Fruit fly (Drosophila melanogaster): ENCODE data around the gene CG3598.

The CG3598 gene

DNA sequence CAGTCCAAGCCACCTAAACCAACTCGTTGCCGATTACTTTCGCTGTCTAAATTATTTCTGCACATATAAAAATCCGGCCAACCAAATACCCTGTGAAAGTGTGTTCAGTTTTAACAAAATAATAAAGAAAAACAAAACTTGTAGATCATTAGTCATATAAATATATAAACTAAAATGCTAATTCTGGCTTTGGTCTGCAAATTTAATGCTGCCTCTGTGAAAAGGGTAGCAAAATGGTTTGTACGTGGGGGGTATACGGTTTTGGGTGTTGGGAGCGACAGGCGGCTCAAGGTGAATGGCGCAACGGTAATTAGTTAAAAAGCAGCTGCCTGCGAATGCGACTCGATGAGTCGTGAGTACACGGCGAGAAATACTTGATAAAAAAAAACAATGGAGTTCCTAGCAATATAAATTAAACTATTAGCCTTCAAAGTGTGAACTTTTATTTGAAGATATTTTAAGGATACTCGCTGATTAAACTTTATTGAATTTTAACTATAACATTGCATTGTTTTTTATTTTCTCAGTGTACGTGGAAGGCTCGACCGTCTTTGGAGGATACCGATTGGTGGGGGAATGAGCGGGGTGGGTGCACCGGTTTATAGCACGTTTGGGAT lies 41.1 kb downstream of the CG3598 start:
- TF ChIP-seq insv (optimal IDR thresholded peaks at IDR 0.05) (no peak), psq (optimal IDR thresholded peaks at IDR 0.05) (no peak), Myc (optimal IDR thresholded peaks at IDR 0.05) (no peak), ttk (optimal IDR thresholded peaks at IDR 0.05) (no peak), Sin3A (optimal IDR thresholded peaks at IDR 0.05) (no peak), h (optimal IDR thresholded peaks at IDR 0.05) (no peak)

- no peak for TF ChIP-seq psq (optimal IDR thresholded peaks at IDR 0.05)
- TF ChIP-seq insv (optimal IDR thresholded peaks at IDR 0.05): no peak
- TF ChIP-seq Sin3A (optimal IDR thresholded peaks at IDR 0.05): no peak
- no peak for TF ChIP-seq h (optimal IDR thresholded peaks at IDR 0.05)
- TF ChIP-seq ttk (optimal IDR thresholded peaks at IDR 0.05): no peak
- TF ChIP-seq Myc (optimal IDR thresholded peaks at IDR 0.05): no peak
Measured at dm6 chrX:2980290-2980689, 43.5 kb downstream of the CG3598 start.

DNA sequence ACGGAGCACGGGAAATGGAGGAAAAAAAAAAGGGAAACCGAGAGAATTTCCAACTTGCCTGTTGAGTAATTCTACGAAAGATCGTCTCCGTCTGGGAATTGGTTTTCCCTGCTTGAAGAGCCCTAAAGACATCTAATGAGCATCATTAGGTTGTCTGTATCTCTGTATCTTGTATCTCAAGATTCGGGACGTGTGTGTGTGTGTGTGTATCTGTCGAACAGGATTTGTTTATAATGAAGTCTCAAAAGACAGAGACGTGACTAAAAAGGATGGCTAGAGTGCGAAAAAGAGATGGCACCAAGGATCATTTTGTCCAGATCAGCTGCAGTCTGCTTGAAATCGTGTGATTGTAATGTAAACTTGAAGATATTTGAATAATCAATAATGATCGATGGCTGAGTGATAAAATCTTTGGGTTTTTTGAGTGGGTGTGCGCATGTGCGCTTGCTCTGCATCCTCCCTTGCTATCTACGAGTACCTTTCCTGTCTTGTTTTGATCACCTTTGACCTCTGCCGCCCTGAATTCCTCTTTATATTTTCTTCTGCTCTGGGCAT lies 45.7 kb downstream of the CG3598 start:
- TF ChIP-seq ttk (optimal IDR thresholded peaks at IDR 0.05): no peak
- no peak for TF ChIP-seq Sin3A (optimal IDR thresholded peaks at IDR 0.05)
- no peak for TF ChIP-seq Myc (optimal IDR thresholded peaks at IDR 0.05)
- TF ChIP-seq psq (optimal IDR thresholded peaks at IDR 0.05): no peak
- no peak for TF ChIP-seq h (optimal IDR thresholded peaks at IDR 0.05)
- TF ChIP-seq insv (optimal IDR thresholded peaks at IDR 0.05): no peak

DNA sequence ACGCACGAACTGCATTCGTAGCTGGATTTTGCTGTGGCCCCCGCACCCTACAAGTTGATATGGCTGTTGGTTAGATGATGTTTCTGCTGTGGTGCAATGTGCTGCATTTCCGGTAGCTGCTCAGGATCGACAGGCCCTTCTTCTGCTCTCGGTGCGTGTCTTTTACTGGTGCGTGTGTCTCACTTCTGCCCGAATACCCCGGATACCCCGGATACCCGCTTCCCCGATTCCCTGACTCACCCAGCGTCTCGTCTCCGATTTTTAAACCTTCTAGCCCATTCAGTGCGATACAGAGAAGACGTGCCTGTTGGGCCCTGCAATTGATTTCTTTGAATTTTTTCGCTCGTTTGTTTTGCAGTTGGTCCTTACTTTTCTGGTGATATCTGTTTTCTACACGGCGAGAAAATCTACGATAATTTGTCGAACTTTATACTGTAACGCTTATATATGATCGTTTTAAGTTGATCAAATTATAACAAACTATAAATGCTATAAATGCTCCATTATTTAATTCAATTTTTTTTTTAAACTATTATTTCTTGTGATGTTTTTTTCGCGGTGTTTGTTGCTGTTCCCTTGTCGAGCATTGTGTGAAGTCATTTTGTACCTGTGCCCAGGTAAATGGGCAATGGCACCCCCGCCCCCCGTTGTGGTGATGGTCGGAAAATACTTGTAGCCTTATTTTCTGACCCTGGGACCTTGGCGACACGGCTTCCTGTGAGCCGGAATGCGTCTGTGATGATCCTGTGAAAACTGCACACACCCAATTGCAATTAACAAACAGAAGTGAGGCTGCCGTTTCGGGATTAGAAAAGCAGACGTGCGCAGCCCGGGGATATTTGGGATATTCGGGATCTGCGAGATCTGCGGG lies 48.3 kb downstream of the CG3598 start:
- TF ChIP-seq Myc (optimal IDR thresholded peaks at IDR 0.05): no peak

DNA sequence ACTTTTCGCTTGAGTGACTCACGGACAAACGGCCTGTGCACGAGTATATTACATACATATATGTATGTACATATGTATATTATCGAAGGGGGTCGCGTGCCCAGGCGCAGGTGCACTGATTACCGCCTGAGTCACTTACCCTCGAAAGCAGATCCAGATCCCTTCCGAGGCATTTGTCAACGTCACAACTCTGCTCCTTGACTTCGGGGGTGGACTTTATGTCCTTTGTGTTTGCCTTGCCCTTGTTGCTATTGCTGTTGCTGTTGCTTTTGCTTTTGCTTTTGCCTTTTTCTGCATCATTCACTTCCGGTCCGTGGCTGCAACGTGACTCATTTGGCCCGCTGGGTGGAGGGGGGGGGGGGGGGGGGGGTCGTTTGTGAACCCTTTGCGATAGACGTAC lies 50.5 kb downstream of the CG3598 start:
- TF ChIP-seq Sin3A (optimal IDR thresholded peaks at IDR 0.05) (no peak), ttk (optimal IDR thresholded peaks at IDR 0.05) (no peak), h (optimal IDR thresholded peaks at IDR 0.05) (no peak), psq (optimal IDR thresholded peaks at IDR 0.05) (no peak), insv (optimal IDR thresholded peaks at IDR 0.05) (no peak), Myc (optimal IDR thresholded peaks at IDR 0.05) (no peak)
